Worm (Caenorhabditis elegans): ENCODE results near the gene ZK1320.2.

ZK1320.2 gene

DNA sequence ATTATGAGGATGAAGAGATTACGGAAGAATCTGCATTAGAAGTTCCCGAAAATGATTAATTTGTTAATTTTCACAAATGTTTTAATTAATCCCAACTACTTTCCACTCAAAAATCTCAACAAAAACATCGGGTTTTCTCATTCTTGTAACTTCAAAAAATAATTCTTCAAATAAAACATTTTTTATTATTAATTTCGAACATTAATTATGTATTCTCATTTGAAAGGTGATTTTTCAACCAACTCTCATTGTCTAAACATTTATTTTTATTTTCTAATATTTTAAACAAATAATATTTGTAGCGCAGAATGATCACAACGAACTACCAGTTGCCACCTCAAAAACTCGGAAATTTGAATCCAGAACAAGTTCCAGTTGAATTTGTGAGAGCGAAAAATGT, 12.5 kb upstream of the ZK1320.2 start, which contains the start of gene ZK1320.7:
Gene ZK1320.7 (plus strand): TSS at position 301 of the 400 bp plus-strand sequence.
- TF ChIP-seq xnd-1 (tag; optimal IDR thresholded peaks at IDR 0.05) = no peak
- TF ChIP-seq aptf-2 (GFP tag; conservative IDR thresholded peaks at IDR 0.05) = no peak
- TF ChIP-seq pha-4 (tag; optimal IDR thresholded peaks at IDR 0.05) = no peak
- TF ChIP-seq snpc-4 (GFP tag; optimal IDR thresholded peaks at IDR 0.05) = no peak
- no peak for TF ChIP-seq snpc-4 (tag; optimal IDR thresholded peaks at IDR 0.05)
- no peak for TF ChIP-seq nfya-2 (GFP tag; IDR thresholded peaks at IDR 0.05)
- no peak for TF ChIP-seq T26A5.8 (tag; optimal IDR thresholded peaks at IDR 0.05)

ce11 chrII:9668959-9669358, 10.2 kb upstream of the ZK1320.2 start, which contains the start of gene taf-8:
taf-8 (plus strand) TSS chrII:9669318.
- peak; percentile 16; the same call in 1 of the 2 replicates for TF ChIP-seq hmg-1.2 (GFP tag; IDR thresholded peaks at IDR 0.05)
- peak; percentile 95 for TF ChIP-seq attf-3 (GFP tag; conservative IDR thresholded peaks at IDR 0.05)
- TF ChIP-seq C06A6.2 (GFP tag; conservative IDR thresholded peaks at IDR 0.05) = no peak
- TF ChIP-seq lsl-1 (GFP tag; optimal IDR thresholded peaks at IDR 0.05) = peak; percentile 73
- TF ChIP-seq lin-26 (GFP tag; IDR thresholded peaks at IDR 0.05) = no peak

ce11 chrII:9667382-9667781, 8.6 kb upstream of the ZK1320.2 start, which contains the start of gene ZK1320.11:
ZK1320.11 (plus strand) TSS chrII:9667624.
- TF ChIP-seq hmg-1.2 (GFP tag; IDR thresholded peaks at IDR 0.05) (peak; percentile 88), cebp-1 (GFP tag; IDR thresholded peaks at IDR 0.05) (no peak), cebp-1 (tag; optimal IDR thresholded peaks at IDR 0.05) (no peak), attf-3 (GFP tag; conservative IDR thresholded peaks at IDR 0.05) (0 out of 2 replicates have a peak, but pooled peaks have one; percentile 11)

DNA sequence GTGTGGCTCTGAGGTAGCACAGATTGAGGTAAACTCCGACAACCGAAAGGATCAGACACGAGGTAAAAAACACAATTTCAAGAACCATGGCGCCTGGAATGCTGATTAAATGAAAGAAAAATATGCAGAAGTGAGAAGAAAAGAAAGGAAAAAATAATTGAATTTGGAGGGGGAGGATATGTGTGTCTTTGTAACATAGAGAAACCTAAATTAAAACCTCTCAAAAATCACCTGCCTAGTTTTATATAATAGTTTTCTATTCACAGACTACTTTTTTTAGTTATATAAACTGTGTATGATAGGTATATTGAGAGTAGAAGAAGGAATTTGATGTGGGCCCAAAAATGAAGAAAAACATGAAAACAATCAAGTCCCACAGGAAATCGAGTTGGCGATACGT, 6.8 kb upstream of the ZK1320.2 start, which contains the start of gene ZK1320.5:
Gene ZK1320.5 (minus strand): TSS at position 101 of the 400 bp plus-strand sequence.
- TF ChIP-seq ztf-25 (GFP tag; IDR thresholded peaks at IDR 0.05) (no peak), hmg-20 (GFP tag; IDR thresholded peaks at IDR 0.05) (no peak), nhr-90 (tag; optimal IDR thresholded peaks at IDR 0.05) (no peak), efl-1 (GFP tag; optimal IDR thresholded peaks at IDR 0.05) (no peak), nhr-120 (GFP tag; IDR thresholded peaks at IDR 0.05) (no peak), attf-6 (GFP tag; IDR thresholded peaks at IDR 0.05) (no peak), egl-44 (GFP tag; IDR thresholded peaks at IDR 0.05) (no peak), xnd-1 (tag; optimal IDR thresholded peaks at IDR 0.05) (no peak), him-1 (tag; optimal IDR thresholded peaks at IDR 0.05) (no peak), snpc-1.3 (tag; optimal IDR thresholded peaks at IDR 0.05; ENCODE audit: insufficient read depth) (no peak), lsy-27 (tag; optimal IDR thresholded peaks at IDR 0.05; ENCODE audit: borderline replicate concordance, insufficient read depth) (no peak), ceh-27 (GFP tag; optimal IDR thresholded peaks at IDR 0.05) (no peak), pbrm-1 (GFP tag; IDR thresholded peaks at IDR 0.05) (no peak), ztf-3 (GFP tag; optimal IDR thresholded peaks at IDR 0.05) (no peak), F39B2.1 (GFP tag; IDR thresholded peaks at IDR 0.05) (no peak), ceh-91 (GFP tag; IDR thresholded peaks at IDR 0.05) (no peak), mcd-1 (GFP tag; IDR thresholded peaks at IDR 0.05) (no peak), C06A6.2 (GFP tag; conservative IDR thresholded peaks at IDR 0.05) (no peak), F57C9.4 (tag; optimal IDR thresholded peaks at IDR 0.05) (no peak)

DNA sequence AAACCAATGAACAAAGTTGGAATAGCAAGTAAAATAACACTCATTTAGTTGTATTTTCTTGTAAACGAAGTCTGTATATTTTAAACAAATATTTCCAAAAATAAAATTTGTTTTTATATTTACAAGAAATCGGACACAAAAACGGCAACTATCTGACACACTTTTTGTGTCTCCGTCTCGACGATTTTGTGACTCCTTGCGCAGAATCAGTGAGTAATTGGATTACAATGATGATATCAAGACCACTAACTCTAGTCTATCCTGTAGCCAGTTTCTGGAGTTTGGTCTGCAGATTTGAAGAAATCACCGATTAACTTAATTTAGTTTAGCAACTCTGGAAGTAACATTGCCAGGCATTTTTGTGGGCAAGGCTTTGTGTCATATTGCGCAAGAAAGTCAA, 4.0 kb upstream of the ZK1320.2 start, which contains the start of gene cyp-13A10:
Gene cyp-13A10 (minus strand): TSS at position 88 of the 400 bp plus-strand sequence.
- no peak for TF ChIP-seq atf-7 (tag; optimal IDR thresholded peaks at IDR 0.05)
- TF ChIP-seq mel-28 (tag; optimal IDR thresholded peaks at IDR 0.05; ENCODE audit: borderline replicate concordance) = no peak
- TF ChIP-seq Y53G8AR.9 (GFP tag; conservative IDR thresholded peaks at IDR 0.05) = no peak
- no peak for TF ChIP-seq rpc-1 (optimal IDR thresholded peaks at IDR 0.05)
- TF ChIP-seq rpc-1 (tag; optimal IDR thresholded peaks at IDR 0.05) = no peak
- TF ChIP-seq F23B12.7 (tag; optimal IDR thresholded peaks at IDR 0.05; ENCODE audit: insufficient read depth) = no peak
- no peak for TF ChIP-seq lin-54 (GFP tag; optimal IDR thresholded peaks at IDR 0.05)
- TF ChIP-seq Y56A3A.18 (GFP tag; IDR thresholded peaks at IDR 0.05) = no peak
- TF ChIP-seq T07F8.4 (tag; optimal IDR thresholded peaks at IDR 0.05) = no peak
- no peak for TF ChIP-seq hlh-26 (GFP tag; conservative IDR thresholded peaks at IDR 0.05)
- no peak for TF ChIP-seq sea-2 (GFP tag; IDR thresholded peaks at IDR 0.05)
- no peak for TF ChIP-seq F57C9.4 (tag; optimal IDR thresholded peaks at IDR 0.05)
- TF ChIP-seq attf-6 (GFP tag; IDR thresholded peaks at IDR 0.05) = no peak
- TF ChIP-seq B0019.2 (GFP tag; conservative IDR thresholded peaks at IDR 0.05) = no peak
- TF ChIP-seq nfyb-1 (GFP tag; IDR thresholded peaks at IDR 0.05) = no peak

Measured in whole organism, young adult.